Fruit fly (Drosophila melanogaster) whole organism, embryonic: ENCODE results near the gene Tsp29Fb.

Source experiments
- Blimp-1 ChIP-seq: fragments of 200-800 bp; sonication (Bioruptor generic); optimal IDR thresholded peaks from 3 replicates; lab custom pipeline; 2018; ENCODE audit warnings: missing biosample characterization, missing genetic modification characterization, mild to moderate bottlenecking, moderate library complexity, missing genetic modification reagents
- CG11695 ChIP-seq: fragments of 200-800 bp; sonication (Bioruptor generic); IDR thresholded peaks from 3 replicates; pipeline ENCODE4 v1.3.6; 2022; ENCODE audit warnings: missing biosample characterization, missing genetic modification characterization
- CG12155 ChIP-seq: fragments of 200-800 bp; sonication (Bioruptor generic); optimal IDR thresholded peaks from 3 replicates; lab custom pipeline; 2016; ENCODE audit warnings: missing biosample characterization, missing genetic modification characterization
- CG15011 ChIP-seq: fragments of 200-800 bp; sonication (Bioruptor generic); optimal IDR thresholded peaks from 3 replicates; lab custom pipeline; 2018; ENCODE audit warnings: missing biosample characterization, mild to moderate bottlenecking, missing genetic modification characterization
- CG1602 ChIP-seq: fragments of 200-800 bp; sonication (Bioruptor generic); optimal IDR thresholded peaks from 3 replicates; lab custom pipeline; 2016; ENCODE audit warnings: missing biosample characterization, missing genetic modification characterization
- CG1603 ChIP-seq: fragments of 200-800 bp; sonication (Bioruptor generic); optimal IDR thresholded peaks from 2 replicates; lab custom pipeline; 2019; ENCODE audit warnings: missing biosample characterization, mild to moderate bottlenecking, missing genetic modification characterization, moderate library complexity
- CG17359 ChIP-seq: fragments of 200-800 bp; sonication (Bioruptor generic); optimal IDR thresholded peaks from 3 replicates; lab custom pipeline; 2018; ENCODE audit warnings: missing biosample characterization, mild to moderate bottlenecking, missing genetic modification characterization, moderate library complexity
- CG17912 ChIP-seq: fragments of 200-800 bp; sonication (Bioruptor generic); optimal IDR thresholded peaks from 2 replicates; lab custom pipeline; 2018; ENCODE audit warnings: missing biosample characterization, mild to moderate bottlenecking, missing genetic modification characterization
- CG18599 ChIP-seq: fragments of 200-800 bp; sonication (Bioruptor generic); optimal IDR thresholded peaks from 3 replicates; lab custom pipeline; 2017; ENCODE audit warnings: missing biosample characterization, missing genetic modification characterization, mild to moderate bottlenecking, moderate library complexity, missing genetic modification reagents
- CG31224 ChIP-seq: fragments of 200-800 bp; sonication (Bioruptor generic); IDR thresholded peaks from 2 replicates; pipeline ENCODE4 v1.3.6; 2022; ENCODE audit warnings: missing biosample characterization, missing genetic modification characterization
- CG32772 ChIP-seq: fragments of 200-800 bp; sonication (Bioruptor generic); IDR thresholded peaks from 2 replicates; pipeline ENCODE4 v1.3.6; 2022; ENCODE audit warnings: missing biosample characterization, missing genetic modification characterization
- CG3726 ChIP-seq: fragments of 200-800 bp; sonication (Bioruptor generic); IDR thresholded peaks from 3 replicates; pipeline ENCODE4, ENCODE4 v1.3.6; 2022; ENCODE audit warnings: missing biosample characterization, missing genetic modification characterization
- CG6175 ChIP-seq: fragments of 200-800 bp; sonication (Bioruptor generic); IDR thresholded peaks from 3 replicates; pipeline ENCODE4 v1.3.6; 2022; ENCODE audit warnings: missing biosample characterization, missing genetic modification characterization
- CG7786 ChIP-seq: fragments of 200-800 bp; sonication (Bioruptor generic); optimal IDR thresholded peaks from 2 replicates; lab custom pipeline; 2016; ENCODE audit warnings: missing biosample characterization, missing genetic modification characterization
- CG8281 ChIP-seq: fragments of 200-800 bp; sonication (Bioruptor generic); optimal IDR thresholded peaks from 2 replicates; lab custom pipeline; 2018; ENCODE audit warnings: missing biosample characterization, mild to moderate bottlenecking, missing genetic modification characterization, moderate library complexity
- CG8359 ChIP-seq: fragments of 200-800 bp; sonication (Bioruptor generic); optimal IDR thresholded peaks from 2 replicates; lab custom pipeline; 2017; ENCODE audit warnings: missing biosample characterization, mild to moderate bottlenecking, missing genetic modification characterization, borderline replicate concordance
- CG9932 ChIP-seq: fragments of 200-800 bp; sonication (Bioruptor generic); IDR thresholded peaks from 2 replicates; pipeline ENCODE4 v1.3.6; 2022; ENCODE audit warnings: missing biosample characterization, missing genetic modification characterization
- D19B ChIP-seq: fragments of 200-800 bp; sonication (Bioruptor generic); optimal IDR thresholded peaks from 2 replicates; lab custom pipeline; 2017; ENCODE audit warnings: missing biosample characterization, mild to moderate bottlenecking, missing genetic modification characterization
- Dek ChIP-seq: fragments of 200-800 bp; sonication (Bioruptor generic); optimal IDR thresholded peaks from 3 replicates; lab custom pipeline; 2019; ENCODE audit warnings: missing biosample characterization, mild to moderate bottlenecking, missing genetic modification characterization, moderate library complexity
- Eip74EF ChIP-seq, 2 experiments: fragments of 200-800 bp in 1 of 2; fragments of >200 bp in 1 of 2; sonication (Bioruptor generic) in 1 of 2; optimal IDR thresholded peaks; 2 replicates each; lab custom pipeline; 2017 to 2019; ENCODE audit warnings: missing biosample characterization in 2 of 2, missing genetic modification characterization in 2 of 2, mild to moderate bottlenecking in 1 of 2, moderate library complexity in 1 of 2
- Ets97D ChIP-seq: fragments of 200-800 bp; sonication (Bioruptor generic); optimal IDR thresholded peaks from 3 replicates; lab custom pipeline; 2016; ENCODE audit warnings: missing biosample characterization, missing genetic modification characterization
- Fer3 ChIP-seq: fragments of 200-800 bp; sonication (Bioruptor generic); optimal IDR thresholded peaks from 2 replicates; lab custom pipeline; 2018; ENCODE audit warnings: missing biosample characterization, mild to moderate bottlenecking, missing genetic modification characterization, moderate library complexity
- HLH4C ChIP-seq: fragments of 200-800 bp; sonication (Bioruptor generic); IDR thresholded peaks from 3 replicates; pipeline ENCODE4 v1.3.6; 2022; ENCODE audit warnings: missing biosample characterization, missing genetic modification characterization; ENCODE audit not compliant: partially characterized antibody
- Hr3 ChIP-seq: fragments of 200-800 bp; sonication (Bioruptor generic); optimal IDR thresholded peaks from 3 replicates; lab custom pipeline; 2016; ENCODE audit warnings: missing biosample characterization, missing genetic modification characterization
- Mrtf ChIP-seq: fragments of 200-800 bp; sonication (Bioruptor generic); IDR thresholded peaks from 3 replicates; pipeline ENCODE4 v1.3.6; 2022; ENCODE audit warnings: missing biosample characterization, missing genetic modification characterization
- Pdp1 ChIP-seq, 2 experiments: fragments of 200-800 bp; sonication (Bioruptor generic); optimal IDR thresholded peaks; 3 replicates each; lab custom pipeline; 2016; ENCODE audit warnings: missing biosample characterization in 2 of 2, missing genetic modification characterization in 2 of 2, mild to moderate bottlenecking in 1 of 2, moderate library complexity in 1 of 2
- Ptx1 ChIP-seq: fragments of 200-800 bp; sonication (Bioruptor generic); IDR thresholded peaks from 2 replicates; pipeline ENCODE4 v1.3.6; 2022; ENCODE audit warnings: missing biosample characterization, missing genetic modification characterization
- Sry-β ChIP-seq: fragments of 200-800 bp; sonication (Bioruptor generic); optimal IDR thresholded peaks from 2 replicates; lab custom pipeline; 2018; ENCODE audit warnings: missing biosample characterization, mild to moderate bottlenecking, missing genetic modification characterization, moderate library complexity
- Vsx1 ChIP-seq: fragments of 200-800 bp; sonication (Bioruptor generic); optimal IDR thresholded peaks from 2 replicates; lab custom pipeline; 2017; ENCODE audit warnings: missing biosample characterization, mild to moderate bottlenecking, missing genetic modification characterization, missing genetic modification reagents
- ab ChIP-seq: fragments of 200-800 bp; sonication (Bioruptor generic); optimal IDR thresholded peaks from 2 replicates; lab custom pipeline; 2016; ENCODE audit warnings: missing biosample characterization, missing genetic modification characterization
- abd-A ChIP-seq: fragments of 200-800 bp; sonication (Bioruptor generic); optimal IDR thresholded peaks from 3 replicates; lab custom pipeline; 2019; ENCODE audit warnings: missing biosample characterization, mild to moderate bottlenecking, missing genetic modification characterization, moderate library complexity
- ato ChIP-seq: fragments of 200-800 bp; sonication (Bioruptor generic); IDR thresholded peaks from 2 replicates; pipeline ENCODE4 v1.3.6; 2022; ENCODE audit warnings: missing biosample characterization, missing genetic modification characterization; ENCODE audit not compliant: partially characterized antibody
- dmrt11E ChIP-seq: fragments of 200-800 bp; sonication (Bioruptor generic); optimal IDR thresholded peaks from 3 replicates; lab custom pipeline; 2018; ENCODE audit warnings: missing biosample characterization, mild to moderate bottlenecking, missing genetic modification characterization, moderate library complexity
- eve ChIP-seq, 2 experiments: fragments of >200 bp; optimal IDR thresholded peaks; 2 replicates each; lab custom pipeline; 2017; ENCODE audit warnings: missing biosample characterization in 2 of 2, missing genetic modification characterization in 2 of 2
- fd96Cb ChIP-seq: fragments of 200-800 bp; sonication (Bioruptor generic); optimal IDR thresholded peaks from 2 replicates; lab custom pipeline; 2018; ENCODE audit warnings: missing biosample characterization, mild to moderate bottlenecking, missing genetic modification characterization, moderate library complexity
- fu2 ChIP-seq: fragments of 200-800 bp; sonication (Bioruptor generic); optimal IDR thresholded peaks from 2 replicates; lab custom pipeline; 2016; ENCODE audit warnings: missing biosample characterization, missing genetic modification characterization
- hkb ChIP-seq, 2 experiments: fragments of 200-800 bp in 1 of 2; fragments of >200 bp in 1 of 2; sonication (Bioruptor generic) in 1 of 2; IDR thresholded peaks in 1 of 2; optimal IDR thresholded peaks in 1 of 2; 2 replicates each; pipeline versions ENCODE4 v1.3.6 to Lab custom; 2017 to 2022; ENCODE audit warnings: missing biosample characterization in 1 of 2, missing genetic modification characterization in 1 of 2
- ind ChIP-seq: fragments of 200-800 bp; sonication (Bioruptor generic); optimal IDR thresholded peaks from 3 replicates; lab custom pipeline; 2016; ENCODE audit warnings: missing biosample characterization, missing genetic modification characterization
- kay ChIP-seq: fragments of 200-800 bp; sonication (Bioruptor generic); optimal IDR thresholded peaks from 2 replicates; lab custom pipeline; 2016; ENCODE audit warnings: missing biosample characterization, missing genetic modification characterization
- lilli ChIP-seq: fragments of 200-800 bp; sonication (Bioruptor generic); optimal IDR thresholded peaks from 3 replicates; lab custom pipeline; 2016; ENCODE audit warnings: missing biosample characterization, missing genetic modification characterization
- mam ChIP-seq: fragments of 200-800 bp; sonication (Bioruptor generic); optimal IDR thresholded peaks from 3 replicates; lab custom pipeline; 2016; ENCODE audit warnings: missing biosample characterization, missing genetic modification characterization
- nerfin-1 ChIP-seq: fragments of 200-800 bp; sonication (Bioruptor generic); optimal IDR thresholded peaks from 3 replicates; lab custom pipeline; 2019; ENCODE audit warnings: missing biosample characterization, mild to moderate bottlenecking, missing genetic modification characterization, moderate library complexity
- phol ChIP-seq: fragments of 200-800 bp; sonication (Bioruptor generic); optimal IDR thresholded peaks from 3 replicates; lab custom pipeline; 2018; ENCODE audit warnings: missing biosample characterization, mild to moderate bottlenecking, missing genetic modification characterization, moderate library complexity
- salm ChIP-seq: fragments of 200-800 bp; sonication (Bioruptor generic); optimal IDR thresholded peaks from 2 replicates; lab custom pipeline; 2018; ENCODE audit warnings: missing biosample characterization, mild to moderate bottlenecking, missing genetic modification characterization
- sens-2 ChIP-seq: fragments of 200-800 bp; sonication (Bioruptor generic); IDR thresholded peaks from 2 replicates; pipeline ENCODE4 v1.3.6; 2022; ENCODE audit warnings: missing biosample characterization, missing genetic modification characterization
- sisA ChIP-seq: fragments of 200-800 bp; sonication (Bioruptor generic); IDR thresholded peaks from 2 replicates; pipeline ENCODE4 v1.3.6; 2022; ENCODE audit warnings: missing biosample characterization, missing genetic modification characterization
- slou ChIP-seq: fragments of 200-800 bp; sonication (Bioruptor generic); optimal IDR thresholded peaks from 3 replicates; lab custom pipeline; 2016; ENCODE audit warnings: missing biosample characterization, missing genetic modification characterization

The Tsp29Fb gene

dm6 chr2L:8982584-8983302 lies 45.6 kb downstream of the Tsp29Fb start (continued):
- TF ChIP-seq hkb (optimal IDR thresholded peaks at IDR 0.05; lab: Kevin White, UChicago), result no peak
- peak; percentile 73 for TF ChIP-seq hkb (GFP tag; IDR thresholded peaks at IDR 0.05; lab: Robert Waterston, UW)
- TF ChIP-seq nerfin-1 (tag; lab: Kevin White, UChicago), result peak; percentile 24
- TF ChIP-seq Fer3 (tag; lab: Kevin White, UChicago), result peak; percentile 71
- TF ChIP-seq sisA (GFP tag; lab: Robert Waterston, UW), result no peak
- TF ChIP-seq Dek (tag; lab: Kevin White, UChicago), result peak; percentile 58
- TF ChIP-seq CG11695 (GFP tag; lab: Robert Waterston, UW), result peak; percentile 94
- TF ChIP-seq Blimp-1 (GFP tag; lab: Kevin White, UChicago), result peak; percentile 90
- TF ChIP-seq salm (tag; lab: Kevin White, UChicago), result peak; percentile 40
- TF ChIP-seq fd96Cb (tag; lab: Kevin White, UChicago), result peak; percentile 41
- no peak for TF ChIP-seq fu2 (GFP tag; lab: Kevin White, UChicago)
- TF ChIP-seq abd-A (tag; lab: Kevin White, UChicago), result peak; percentile 3
- peak; percentile 41 for TF ChIP-seq phol (tag; lab: Kevin White, UChicago)
- TF ChIP-seq ato, result no peak
- TF ChIP-seq Hr3 (GFP tag; lab: Kevin White, UChicago), result peak; percentile 43
- TF ChIP-seq Sry-β (GFP tag; lab: Kevin White, UChicago), result no peak
- peak; percentile 8 to 23 for TF ChIP-seq Pdp1 (GFP tag; optimal IDR thresholded peaks at IDR 0.05; lab: Kevin White, UChicago)
- TF ChIP-seq slou (GFP tag; lab: Kevin White, UChicago), result no peak
- TF ChIP-seq CG15011, result peak; percentile 17
- peak; percentile 42 for TF ChIP-seq ind (GFP tag; lab: Kevin White, UChicago)
- TF ChIP-seq Mrtf (GFP tag; lab: Robert Waterston, UW), result peak; percentile 61; the same call in 1 of the 3 replicates
- peak in 1 of 2 experiments; percentile 59 for TF ChIP-seq Eip74EF (GFP tag; optimal IDR thresholded peaks at IDR 0.05; lab: Kevin White, UChicago)
- peak; percentile 44 for TF ChIP-seq CG18599 (GFP tag; lab: Kevin White, UChicago)
- peak in 1 of 2 experiments; percentile 57 for TF ChIP-seq eve (GFP tag; optimal IDR thresholded peaks at IDR 0.05; lab: Kevin White, UChicago)
- peak; percentile 19 for TF ChIP-seq kay (GFP tag; lab: Kevin White, UChicago)
- TF ChIP-seq Vsx1 (GFP tag; lab: Kevin White, UChicago), result peak; percentile 15
- TF ChIP-seq dmrt11E, result no peak
- 0 out of 2 replicates have a peak, but pooled peaks have one; percentile 30 for TF ChIP-seq sens-2 (GFP tag; lab: Robert Waterston, UW)
- peak; percentile 11 for TF ChIP-seq CG7786 (GFP tag; lab: Kevin White, UChicago)
- TF ChIP-seq lilli (GFP tag; lab: Kevin White, UChicago), result peak; percentile 59
- peak; percentile 42 for TF ChIP-seq mam (GFP tag; lab: Kevin White, UChicago)
- peak; percentile 28 for TF ChIP-seq CG1602 (GFP tag; lab: Kevin White, UChicago)
- TF ChIP-seq Ptx1 (GFP tag; lab: Robert Waterston, UW), result peak; percentile 62
- TF ChIP-seq CG6175 (GFP tag; lab: Robert Waterston, UW), result no peak

- peak; percentile 92 for TF ChIP-seq CG32772 (GFP tag; lab: Robert Waterston, UW)
- no peak for TF ChIP-seq ab
- peak; percentile 93 for TF ChIP-seq CG17359 (tag; lab: Kevin White, UChicago)
- peak; percentile 79 for TF ChIP-seq CG8359 (GFP tag; lab: Kevin White, UChicago)
- TF ChIP-seq CG8281, result peak; percentile 87
- peak; percentile 93 for TF ChIP-seq CG9932 (GFP tag; lab: Robert Waterston, UW)
- TF ChIP-seq CG31224, result peak; percentile 90
- TF ChIP-seq CG17912 (GFP tag; lab: Kevin White, UChicago), result no peak
- TF ChIP-seq CG12155, result peak; percentile 88
- peak; percentile 53 for TF ChIP-seq Ets97D (GFP tag; lab: Kevin White, UChicago)
- TF ChIP-seq D19B (GFP tag; lab: Kevin White, UChicago), result peak; percentile 77
- no peak; the same call in 2 of the 3 replicates for TF ChIP-seq CG3726 (GFP tag; lab: Robert Waterston, UW)
- TF ChIP-seq CG1603, result peak; percentile 81
- TF ChIP-seq HLH4C (GFP tag; lab: Robert Waterston, UW), result no peak
Measured at dm6 chr2L:8984614-8985318, 47.6 kb downstream of the Tsp29Fb start, which contains the start of gene CG13101. TSS of gene CG13101 (minus strand) at chr2L:8984872.
